Worm (Caenorhabditis elegans) whole organism, early embryonic: Measurements from ENCODE around the gene hpo-6.
A peak's percentile ranks its signal among the peaks of the same experiment; 100 is the strongest.

Source experiments
- B0310.2 ChIP-seq: sonication (generic microtip); optimal IDR thresholded peaks from 2 replicates; lab custom pipeline; 2016; ENCODE audit warnings: mild to moderate bottlenecking, missing genetic modification characterization, missing compliant biosample characterization
- F13C5.2 ChIP-seq: sonication (generic microtip); optimal IDR thresholded peaks from 2 replicates; lab custom pipeline; 2017; ENCODE audit warnings: mild to moderate bottlenecking, missing genetic modification characterization, inconsistent platforms, missing compliant biosample characterization
- aly-1 ChIP-seq: sonication (generic microtip); optimal IDR thresholded peaks from 2 replicates; lab custom pipeline; 2016; ENCODE audit warnings: missing genetic modification characterization, missing compliant biosample characterization
- ama-1 ChIP-seq: fragments of 150-350 bp; optimal IDR thresholded peaks from 2 replicates; lab custom pipeline; 2014
- ceh-13 ChIP-seq: fragments of 200-800 bp; sonication (Bioruptor generic); optimal IDR thresholded peaks from 2 replicates; lab custom pipeline; 2018; ENCODE audit warnings: mild to moderate bottlenecking, missing genetic modification characterization, missing compliant biosample characterization
- ceh-36 ChIP-seq: sonication (generic microtip); optimal IDR thresholded peaks from 2 replicates; lab custom pipeline; 2016; ENCODE audit warnings: missing genetic modification characterization, inconsistent platforms, missing compliant biosample characterization
- ets-7 ChIP-seq: sonication (generic microtip); optimal IDR thresholded peaks from 2 replicates; lab custom pipeline; 2016; ENCODE audit warnings: missing genotype, missing genetic modification characterization, missing compliant biosample characterization
- flt-1 ChIP-seq: fragments of 200-800 bp; sonication (Bioruptor generic); IDR thresholded peaks from 2 replicates; pipeline ENCODE4 v1.3.6; 2022; ENCODE audit warnings: missing genetic modification characterization, missing compliant biosample characterization
- hmbx-1 ChIP-seq: sonication (generic microtip); optimal IDR thresholded peaks from 2 replicates; lab custom pipeline; 2016; ENCODE audit warnings: mild to moderate bottlenecking, missing genetic modification characterization, missing compliant biosample characterization
- hmg-4 ChIP-seq: fragments of 200-800 bp; sonication (Bioruptor generic); optimal IDR thresholded peaks from 2 replicates; lab custom pipeline; 2018; ENCODE audit warnings: mild to moderate bottlenecking, missing genetic modification characterization, missing compliant biosample characterization
- hnd-1 ChIP-seq: sonication (generic microtip); optimal IDR thresholded peaks from 2 replicates; lab custom pipeline; 2016; ENCODE audit warnings: missing genetic modification characterization, missing compliant biosample characterization
- pes-1 ChIP-seq: fragments of 200-800 bp; sonication (Bioruptor generic); IDR thresholded peaks from 2 replicates; pipeline ENCODE4 v1.3.6; 2022; ENCODE audit warnings: missing genetic modification reagents, missing genetic modification characterization, missing compliant biosample characterization
- scrt-1 ChIP-seq: fragments of 200-800 bp; sonication (Bioruptor generic); IDR thresholded peaks from 2 replicates; pipeline ENCODE4 v1.3.6; 2022; ENCODE audit warnings: missing genetic modification characterization, missing compliant biosample characterization
- sea-1 ChIP-seq: fragments of 200-800 bp; sonication (Bioruptor generic); conservative IDR thresholded peaks from 2 replicates; pipeline ENCODE4 v1.3.6; 2022; ENCODE audit warnings: missing genetic modification characterization, missing compliant biosample characterization
- tbx-11 ChIP-seq: fragments of 200-800 bp; sonication (Bioruptor generic); IDR thresholded peaks from 2 replicates; pipeline ENCODE4 v1.3.6; 2022; ENCODE audit warnings: missing genetic modification characterization, missing compliant biosample characterization
- tbx-37 ChIP-seq: fragments of 200-800 bp; sonication (Bioruptor generic); conservative IDR thresholded peaks from 2 replicates; pipeline ENCODE4 v1.3.6; 2022; ENCODE audit warnings: missing genetic modification reagents, missing genetic modification characterization, missing compliant biosample characterization
- tra-4 ChIP-seq: sonication (generic microtip); optimal IDR thresholded peaks from 2 replicates; lab custom pipeline; 2017; ENCODE audit warnings: missing genetic modification characterization, missing compliant biosample characterization

Gene hpo-6

DNA sequence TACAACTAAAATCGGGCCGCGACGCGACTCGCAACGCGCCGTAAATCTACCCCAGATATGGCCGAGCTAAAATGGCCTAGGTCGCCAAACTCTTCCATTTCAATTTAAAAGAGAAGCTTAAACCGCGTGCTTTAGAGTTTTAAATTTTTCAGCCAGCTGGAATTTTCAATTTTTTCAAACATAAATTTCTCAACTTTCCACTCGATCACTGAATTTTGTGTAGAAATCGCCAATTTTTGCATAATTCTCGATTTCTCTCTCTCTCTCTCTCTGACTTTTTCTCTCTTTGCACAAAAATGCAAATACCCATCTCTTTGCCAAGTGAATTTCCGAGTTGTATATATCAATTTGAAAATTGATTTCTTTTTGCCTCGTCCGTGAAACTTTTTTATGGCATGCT is 38.6 kb upstream of the hpo-6 start, which contains the start of gene K03H6.1:
Gene K03H6.1, plus strand, starts transcription at position 301 of the 400 bp plus-strand sequence.
- TF ChIP-seq ets-7 (tag; lab: Kevin White, UChicago): no peak
- no peak for TF ChIP-seq hmbx-1
- TF ChIP-seq ama-1: no peak
- TF ChIP-seq flt-1 (GFP tag; lab: Robert Waterston, UW): no peak
- no peak for TF ChIP-seq F13C5.2 (tag; lab: Kevin White, UChicago)
- TF ChIP-seq scrt-1 (GFP tag; lab: Robert Waterston, UW): no peak
- TF ChIP-seq pes-1 (GFP tag; lab: Robert Waterston, UW): no peak
- TF ChIP-seq tbx-37 (GFP tag; lab: Robert Waterston, UW): no peak
- no peak for TF ChIP-seq tra-4 (tag; lab: Kevin White, UChicago)
- no peak for TF ChIP-seq ceh-36 (tag; lab: Kevin White, UChicago)
- TF ChIP-seq ceh-13: no peak

DNA sequence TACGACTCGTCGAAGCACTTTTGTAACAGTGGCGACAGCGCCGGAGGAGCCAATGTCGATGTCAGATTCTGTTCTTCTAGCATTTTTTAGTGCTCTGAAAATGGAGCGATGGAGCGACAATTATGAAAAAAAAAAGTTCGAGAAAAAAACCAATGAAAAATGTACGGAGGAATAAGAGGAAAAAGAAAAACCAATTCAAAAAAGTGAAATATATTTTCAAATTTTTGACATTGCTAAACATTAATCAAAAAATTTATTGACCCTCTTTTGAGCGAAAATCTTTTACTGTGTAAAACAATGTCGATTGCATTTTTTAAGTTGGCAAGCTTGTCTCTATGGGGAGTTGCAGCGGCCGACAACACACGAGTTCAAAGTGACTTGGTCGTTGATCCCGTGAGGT is 25.7 kb upstream of the hpo-6 start, which contains the start of gene K03H6.5:
Gene K03H6.5, minus strand, starts transcription at position 101 of the 400 bp plus-strand sequence.
- TF ChIP-seq hnd-1 (tag; lab: Kevin White, UChicago): no peak
- no peak for TF ChIP-seq pes-1 (GFP tag; lab: Robert Waterston, UW)
- TF ChIP-seq scrt-1 (GFP tag; lab: Robert Waterston, UW): no peak

DNA sequence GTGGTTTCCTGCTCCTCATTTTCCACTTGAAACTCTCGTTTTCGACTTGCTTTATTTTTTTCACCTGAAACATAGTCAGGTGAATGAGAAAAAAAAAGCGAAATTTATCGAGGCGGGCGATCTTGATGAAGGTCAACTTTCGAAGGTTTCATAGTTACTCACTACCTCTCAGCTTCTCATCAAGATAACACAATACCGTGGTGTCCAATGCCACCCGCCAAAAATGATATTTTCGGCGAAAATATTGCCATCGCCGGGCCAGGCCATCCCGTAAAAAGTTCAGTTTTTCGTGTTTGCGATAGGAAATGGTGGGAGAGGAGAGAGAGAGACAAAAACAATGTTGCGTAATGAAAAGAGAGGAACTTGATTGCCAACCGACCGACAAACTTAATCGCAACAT is 14.9 kb upstream of the hpo-6 start:
- TF ChIP-seq ets-7 (tag; lab: Kevin White, UChicago) (no peak), sea-1 (GFP tag; lab: Robert Waterston, UW) (no peak), tbx-11 (GFP tag; lab: Robert Waterston, UW) (no peak), aly-1 (tag; lab: Kevin White, UChicago) (no peak), ceh-13 (no peak), hmg-4 (GFP tag; lab: Kevin White, UChicago) (no peak), scrt-1 (GFP tag; lab: Robert Waterston, UW) (no peak), hmbx-1 (no peak), F13C5.2 (tag; lab: Kevin White, UChicago) (no peak), tbx-37 (GFP tag; lab: Robert Waterston, UW) (no peak), hnd-1 (tag; lab: Kevin White, UChicago) (no peak), ama-1 (no peak), tra-4 (tag; lab: Kevin White, UChicago) (no peak), ceh-36 (tag; lab: Kevin White, UChicago) (no peak), pes-1 (GFP tag; lab: Robert Waterston, UW) (no peak), B0310.2 (tag; lab: Kevin White, UChicago) (no peak), flt-1 (GFP tag; lab: Robert Waterston, UW) (no peak)

DNA sequence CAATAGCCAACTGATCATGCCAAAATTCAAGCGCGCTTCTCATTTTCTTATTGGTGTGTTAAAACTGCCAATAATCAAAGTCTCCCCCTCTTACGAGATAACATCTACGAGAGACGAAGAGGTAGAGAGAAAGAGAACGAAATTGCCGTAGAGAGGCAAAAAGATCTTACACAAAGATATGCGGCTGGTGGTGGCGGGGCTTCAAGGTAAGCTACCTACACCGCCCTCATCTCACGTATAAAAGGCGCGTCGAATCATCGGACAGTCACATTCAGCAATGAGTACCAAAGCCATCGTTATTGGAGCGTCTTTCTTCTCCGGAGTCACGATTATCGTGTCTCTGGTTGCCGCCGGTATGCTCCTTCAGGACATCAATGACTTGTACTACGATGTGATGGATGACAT is 13.5 kb upstream of the hpo-6 start, which contains the start of gene col-107:
Gene col-107, plus strand, starts transcription at position 265 of the 405 bp plus-strand sequence.
- TF ChIP-seq ets-7 (tag; lab: Kevin White, UChicago) (no peak), hnd-1 (tag; lab: Kevin White, UChicago) (no peak), scrt-1 (GFP tag; lab: Robert Waterston, UW) (no peak), ceh-36 (tag; lab: Kevin White, UChicago) (no peak), hmg-4 (GFP tag; lab: Kevin White, UChicago) (no peak), tbx-11 (GFP tag; lab: Robert Waterston, UW) (no peak), B0310.2 (tag; lab: Kevin White, UChicago) (no peak)

DNA sequence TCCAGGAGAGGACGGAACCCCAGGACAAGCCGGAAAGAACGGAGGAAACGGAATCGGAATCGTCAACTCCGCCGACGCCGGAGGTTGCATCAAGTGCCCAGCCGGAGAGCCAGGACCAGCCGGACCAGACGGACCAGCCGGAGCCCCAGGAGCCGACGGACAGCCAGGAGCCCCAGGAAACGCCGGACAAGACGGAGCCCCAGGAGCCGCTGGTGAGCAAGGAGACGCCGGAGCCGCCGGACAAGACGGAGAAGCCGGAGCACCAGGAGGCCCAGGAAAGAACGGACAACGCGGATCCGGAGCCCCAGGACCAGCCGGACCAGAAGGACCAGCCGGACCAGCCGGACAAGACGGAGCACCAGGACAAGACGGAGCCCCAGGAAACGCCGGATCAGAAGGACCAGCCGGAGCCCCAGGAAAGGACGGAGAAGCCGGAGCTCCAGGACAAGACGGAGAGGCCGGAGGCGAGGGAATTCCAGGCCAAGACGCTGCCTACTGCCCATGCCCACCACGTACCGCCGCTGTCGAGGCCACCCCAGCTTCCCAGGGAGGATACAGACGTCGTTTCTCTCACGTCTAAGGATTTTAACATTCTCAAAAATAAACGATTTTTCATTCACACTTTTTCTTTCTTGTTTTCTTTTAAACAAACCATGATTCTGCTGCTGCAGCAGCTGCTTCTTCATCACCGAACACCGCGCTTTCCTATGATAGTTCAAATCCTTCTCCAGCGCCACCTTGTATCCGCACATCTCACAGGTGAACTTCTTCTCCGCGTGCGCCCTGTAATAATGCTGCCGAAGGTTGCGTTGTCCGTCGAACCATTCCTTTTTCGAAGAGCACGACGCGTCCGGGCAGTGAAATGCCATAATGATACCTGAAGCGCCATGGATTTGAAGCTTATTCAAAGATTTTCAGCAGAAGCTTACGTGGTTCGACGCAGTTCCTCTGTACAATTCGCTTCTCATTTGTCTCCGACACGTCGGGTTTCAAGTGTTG is 12.6 kb upstream of the hpo-6 start:
- TF ChIP-seq ama-1 (no peak), pes-1 (GFP tag; lab: Robert Waterston, UW) (no peak), aly-1 (tag; lab: Kevin White, UChicago) (peak; percentile 1)

DNA sequence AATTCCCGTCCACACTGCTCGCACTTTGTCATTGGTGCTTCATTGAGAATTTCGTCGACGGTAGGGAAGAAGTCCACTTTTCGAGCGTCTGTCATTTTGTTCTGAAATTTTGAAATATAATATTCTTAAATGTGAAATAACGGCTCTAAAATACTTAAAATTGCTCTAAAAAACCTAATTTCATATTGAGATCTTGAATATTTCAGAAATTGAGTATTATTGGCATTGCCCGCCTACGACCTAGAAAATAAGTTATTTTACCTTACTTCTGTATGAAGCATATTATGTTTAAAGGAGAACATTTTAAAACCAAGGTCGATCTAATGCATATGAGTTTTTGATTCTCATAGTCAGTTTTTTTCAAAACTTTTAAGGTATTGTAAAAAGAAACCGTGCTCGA is 11.9 kb upstream of the hpo-6 start, which contains the start of gene C34H4.5:
Gene C34H4.5, minus strand, starts transcription at position 101 of the 400 bp plus-strand sequence.
- no peak for TF ChIP-seq tra-4 (tag; lab: Kevin White, UChicago)
- no peak for TF ChIP-seq tbx-37 (GFP tag; lab: Robert Waterston, UW)
- TF ChIP-seq pes-1 (GFP tag; lab: Robert Waterston, UW): no peak
- no peak for TF ChIP-seq B0310.2 (tag; lab: Kevin White, UChicago)
- no peak for TF ChIP-seq ets-7 (tag; lab: Kevin White, UChicago)
- no peak for TF ChIP-seq F13C5.2 (tag; lab: Kevin White, UChicago)
- TF ChIP-seq ama-1: no peak
- TF ChIP-seq scrt-1 (GFP tag; lab: Robert Waterston, UW): no peak
- TF ChIP-seq tbx-11 (GFP tag; lab: Robert Waterston, UW): no peak
- no peak for TF ChIP-seq flt-1 (GFP tag; lab: Robert Waterston, UW)
- TF ChIP-seq hmbx-1: no peak
- no peak for TF ChIP-seq ceh-13
- no peak for TF ChIP-seq hnd-1 (tag; lab: Kevin White, UChicago)
- no peak for TF ChIP-seq aly-1 (tag; lab: Kevin White, UChicago)
- TF ChIP-seq sea-1 (GFP tag; lab: Robert Waterston, UW): no peak
- no peak for TF ChIP-seq ceh-36 (tag; lab: Kevin White, UChicago)
- no peak for TF ChIP-seq hmg-4 (GFP tag; lab: Kevin White, UChicago)

DNA sequence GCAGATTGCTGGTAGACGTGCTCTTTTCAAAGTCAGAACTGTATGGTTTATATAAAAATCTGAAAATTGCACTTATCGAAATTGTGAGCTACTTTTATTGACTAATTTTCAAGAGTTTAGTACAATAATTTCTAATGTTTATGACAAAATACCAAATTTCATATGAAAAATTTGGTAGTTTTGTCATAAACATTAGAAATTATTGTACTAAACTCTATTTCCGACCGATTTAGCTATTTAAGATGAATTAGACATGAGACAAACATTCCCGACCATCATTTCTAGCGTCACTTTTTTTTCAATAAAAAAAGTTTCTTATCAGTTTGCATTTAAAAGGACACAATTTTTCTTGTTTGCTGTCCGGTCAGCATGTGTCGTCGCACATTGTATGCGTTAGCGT is 11.4 kb upstream of the hpo-6 start, which contains the start of gene tag-244:
Gene tag-244, plus strand, starts transcription at position 301 of the 400 bp plus-strand sequence.
- TF ChIP-seq hmg-4 (GFP tag; lab: Kevin White, UChicago): no peak
- TF ChIP-seq flt-1 (GFP tag; lab: Robert Waterston, UW): no peak
- TF ChIP-seq scrt-1 (GFP tag; lab: Robert Waterston, UW): no peak
- TF ChIP-seq hmbx-1: no peak
- no peak for TF ChIP-seq ceh-36 (tag; lab: Kevin White, UChicago)
- no peak for TF ChIP-seq sea-1 (GFP tag; lab: Robert Waterston, UW)
- TF ChIP-seq ceh-13: no peak
- TF ChIP-seq ama-1: no peak
- no peak for TF ChIP-seq F13C5.2 (tag; lab: Kevin White, UChicago)
- TF ChIP-seq pes-1 (GFP tag; lab: Robert Waterston, UW): no peak
